Fruit fly (Drosophila melanogaster) whole organism, embryonic: ENCODE measurements around the gene CG34454.
A peak's percentile ranks its signal among the peaks of the same experiment; 100 is the strongest.

Experiments used
- BtbVII ChIP-seq: fragments of 200-800 bp; sonication (Bioruptor generic); optimal IDR thresholded peaks from 3 replicates; lab custom pipeline; 2017; ENCODE audit warnings: missing biosample characterization, mild to moderate bottlenecking, missing genetic modification characterization
- Bteb2 ChIP-seq: fragments of 200-800 bp; sonication (Bioruptor generic); optimal IDR thresholded peaks from 2 replicates; lab custom pipeline; 2016; ENCODE audit warnings: missing biosample characterization, missing genetic modification characterization
- CG10654 ChIP-seq: fragments of 200-800 bp; sonication (Bioruptor generic); optimal IDR thresholded peaks from 2 replicates; lab custom pipeline; 2016; ENCODE audit warnings: missing biosample characterization, missing genetic modification characterization
- CG11456 ChIP-seq: fragments of 200-800 bp; sonication (Bioruptor generic); IDR thresholded peaks from 3 replicates; pipeline ENCODE4 v1.3.6; 2022; ENCODE audit warnings: missing biosample characterization, missing genetic modification characterization
- CG12155 ChIP-seq: fragments of 200-800 bp; sonication (Bioruptor generic); optimal IDR thresholded peaks from 3 replicates; lab custom pipeline; 2016; ENCODE audit warnings: missing biosample characterization, missing genetic modification characterization
- CG13894 ChIP-seq: fragments of 200-800 bp; sonication (Bioruptor generic); optimal IDR thresholded peaks from 3 replicates; lab custom pipeline; 2018; ENCODE audit warnings: missing biosample characterization, mild to moderate bottlenecking, missing genetic modification characterization, moderate library complexity
- CG17361 ChIP-seq: fragments of 200-800 bp; sonication (Bioruptor generic); IDR thresholded peaks from 3 replicates; pipeline ENCODE4 v1.3.6; 2022; ENCODE audit warnings: missing biosample characterization, missing genetic modification characterization
- CG17912 ChIP-seq: fragments of 200-800 bp; sonication (Bioruptor generic); optimal IDR thresholded peaks from 2 replicates; lab custom pipeline; 2018; ENCODE audit warnings: missing biosample characterization, mild to moderate bottlenecking, missing genetic modification characterization
- CG2129 ChIP-seq: fragments of 200-800 bp; sonication (Bioruptor generic); IDR thresholded peaks from 2 replicates; pipeline ENCODE4 v1.3.6; 2022; ENCODE audit warnings: missing biosample characterization, missing genetic modification characterization; ENCODE audit not compliant: partially characterized antibody
- CG2199 ChIP-seq: fragments of 200-800 bp; sonication (Bioruptor generic); IDR thresholded peaks from 3 replicates; pipeline ENCODE4 v1.3.6; 2022; ENCODE audit warnings: missing biosample characterization, missing genetic modification characterization
- CG3847 ChIP-seq: fragments of 200-800 bp; sonication (Bioruptor generic); IDR thresholded peaks from 2 replicates; pipeline ENCODE4 v1.3.6; 2022; ENCODE audit warnings: missing biosample characterization, missing genetic modification characterization
- CG42726 ChIP-seq: fragments of 200-800 bp; sonication (Bioruptor generic); IDR thresholded peaks from 2 replicates; pipeline ENCODE4 v1.3.6; 2022; ENCODE audit warnings: missing biosample characterization, missing genetic modification characterization; ENCODE audit not compliant: partially characterized antibody
- CG43689 ChIP-seq: fragments of 200-800 bp; sonication (Bioruptor generic); IDR thresholded peaks from 2 replicates; pipeline ENCODE4 v1.3.6; 2022; ENCODE audit warnings: missing biosample characterization, missing genetic modification characterization
- CG6791 ChIP-seq: fragments of 200-800 bp; sonication (Bioruptor generic); IDR thresholded peaks from 3 replicates; pipeline ENCODE4 v1.3.6; 2022; ENCODE audit warnings: missing biosample characterization, missing genetic modification characterization; ENCODE audit not compliant: partially characterized antibody
- CG7987 ChIP-seq: fragments of 200-800 bp; sonication (Bioruptor generic); optimal IDR thresholded peaks from 2 replicates; lab custom pipeline; 2018; ENCODE audit warnings: missing biosample characterization, mild to moderate bottlenecking, missing genetic modification characterization, moderate library complexity
- CG8388 ChIP-seq: fragments of 200-800 bp; sonication (Bioruptor generic); optimal IDR thresholded peaks from 2 replicates; lab custom pipeline; 2019; ENCODE audit warnings: missing biosample characterization, mild to moderate bottlenecking, missing genetic modification characterization, moderate library complexity
- CG9797 ChIP-seq: fragments of 200-800 bp; sonication (Bioruptor generic); optimal IDR thresholded peaks from 3 replicates; lab custom pipeline; 2018; ENCODE audit warnings: missing biosample characterization, mild to moderate bottlenecking, missing genetic modification characterization
- Deaf1 ChIP-seq: fragments of 200-800 bp; optimal IDR thresholded peaks from 3 replicates; lab custom pipeline; 2019; ENCODE audit warnings: missing biosample characterization, mild to moderate bottlenecking, missing genetic modification characterization, moderate library complexity
- E2f1 ChIP-seq: fragments of 200-800 bp; sonication (Bioruptor generic); IDR thresholded peaks from 2 replicates; pipeline ENCODE4 v1.3.6; 2022; ENCODE audit warnings: missing biosample characterization, missing genetic modification characterization
- Ets97D ChIP-seq: fragments of 200-800 bp; sonication (Bioruptor generic); optimal IDR thresholded peaks from 3 replicates; lab custom pipeline; 2016; ENCODE audit warnings: missing biosample characterization, missing genetic modification characterization
- Fer2 ChIP-seq: fragments of 200-800 bp; sonication (Bioruptor generic); optimal IDR thresholded peaks from 2 replicates; lab custom pipeline; 2018; ENCODE audit warnings: missing biosample characterization, mild to moderate bottlenecking, missing genetic modification characterization, moderate library complexity
- Six4 ChIP-seq: fragments of 200-800 bp; sonication (Bioruptor generic); optimal IDR thresholded peaks from 2 replicates; lab custom pipeline; 2016; ENCODE audit warnings: missing biosample characterization, missing genetic modification characterization
- Trl ChIP-seq, 3 experiments: fragments of >200 bp in 2 of 3; fragments of 200-800 bp in 1 of 3; sonication (Bioruptor generic) in 1 of 3; optimal IDR thresholded peaks; 2 replicates in 1 of 3; 3 replicates in 2 of 3; lab custom pipeline; 2016 to 2017; ENCODE audit warnings: missing biosample characterization in 1 of 3, missing genetic modification characterization in 1 of 3
- Xrp1 ChIP-seq: fragments of 200-800 bp; sonication (Bioruptor generic); IDR thresholded peaks from 2 replicates; pipeline ENCODE4 v1.3.6; 2022; ENCODE audit warnings: missing biosample characterization, missing genetic modification characterization
- ewg ChIP-seq: fragments of 200-800 bp; sonication (Bioruptor generic); optimal IDR thresholded peaks from 3 replicates; lab custom pipeline; 2017; ENCODE audit warnings: mild to moderate bottlenecking, missing biosample characterization, missing genetic modification reagents, missing genetic modification characterization
- fd64A ChIP-seq: fragments of 200-800 bp; sonication (Bioruptor generic); optimal IDR thresholded peaks from 3 replicates; lab custom pipeline; 2018; ENCODE audit warnings: missing biosample characterization, mild to moderate bottlenecking, missing genetic modification characterization
- gsb ChIP-seq: fragments of 200-800 bp; sonication (Bioruptor generic); IDR thresholded peaks from 2 replicates; pipeline ENCODE4 v1.3.6; 2022; ENCODE audit warnings: missing biosample characterization, missing genetic modification characterization
- hbn ChIP-seq: fragments of 200-800 bp; sonication (Bioruptor generic); IDR thresholded peaks from 2 replicates; pipeline ENCODE4 v1.3.6; 2022; ENCODE audit warnings: missing biosample characterization, missing genetic modification characterization; ENCODE audit not compliant: partially characterized antibody
- hkb ChIP-seq, 2 experiments: fragments of 200-800 bp in 1 of 2; fragments of >200 bp in 1 of 2; sonication (Bioruptor generic) in 1 of 2; IDR thresholded peaks in 1 of 2; optimal IDR thresholded peaks in 1 of 2; 2 replicates each; pipeline versions ENCODE4 v1.3.6 to Lab custom; 2017 to 2022; ENCODE audit warnings: missing biosample characterization in 1 of 2, missing genetic modification characterization in 1 of 2
- kah ChIP-seq: fragments of 200-800 bp; sonication (Bioruptor generic); optimal IDR thresholded peaks from 2 replicates; lab custom pipeline; 2018; ENCODE audit warnings: missing biosample characterization, mild to moderate bottlenecking, missing genetic modification characterization
- lab ChIP-seq: fragments of 200-800 bp; sonication (Bioruptor generic); optimal IDR thresholded peaks from 3 replicates; lab custom pipeline; 2017; ENCODE audit warnings: missing biosample characterization, missing genetic modification characterization, mild to moderate bottlenecking, moderate library complexity, missing genetic modification reagents
- nerfin-1 ChIP-seq: fragments of 200-800 bp; sonication (Bioruptor generic); optimal IDR thresholded peaks from 3 replicates; lab custom pipeline; 2019; ENCODE audit warnings: missing biosample characterization, mild to moderate bottlenecking, missing genetic modification characterization, moderate library complexity
- odd ChIP-seq: fragments of 200-800 bp; sonication (Bioruptor generic); optimal IDR thresholded peaks from 2 replicates; lab custom pipeline; 2017; ENCODE audit warnings: missing biosample characterization, mild to moderate bottlenecking, missing genetic modification characterization
- psq ChIP-seq: fragments of 200-800 bp; sonication (Bioruptor generic); optimal IDR thresholded peaks from 2 replicates; lab custom pipeline; 2017; ENCODE audit warnings: missing biosample characterization, missing genetic modification characterization
- sens ChIP-seq: fragments of 200-800 bp; sonication (Bioruptor generic); peaks from one replicate; lab custom pipeline; 2016; ENCODE audit warnings: missing biosample characterization, missing genetic modification characterization
- unc-4 ChIP-seq: fragments of 200-800 bp; sonication (Bioruptor generic); IDR thresholded peaks from 2 replicates; pipeline ENCODE4 v1.3.6; 2022; ENCODE audit warnings: missing biosample characterization, missing genetic modification characterization; ENCODE audit not compliant: partially characterized antibody
- vfl ChIP-seq: fragments of 200-800 bp; sonication (Bioruptor generic); optimal IDR thresholded peaks from 2 replicates; lab custom pipeline; 2016; ENCODE audit warnings: missing biosample characterization, missing genetic modification characterization
- vvl ChIP-seq: fragments of 200-800 bp; sonication (Bioruptor generic); IDR thresholded peaks from 2 replicates; pipeline ENCODE4 v1.3.6; 2022; ENCODE audit warnings: missing biosample characterization, missing genetic modification characterization
- z ChIP-seq: fragments of 200-800 bp; sonication (Bioruptor generic); IDR thresholded peaks from 3 replicates; pipeline ENCODE4 v1.3.6; 2022; ENCODE audit warnings: missing biosample characterization, missing genetic modification characterization

The CG34454 gene

DNA sequence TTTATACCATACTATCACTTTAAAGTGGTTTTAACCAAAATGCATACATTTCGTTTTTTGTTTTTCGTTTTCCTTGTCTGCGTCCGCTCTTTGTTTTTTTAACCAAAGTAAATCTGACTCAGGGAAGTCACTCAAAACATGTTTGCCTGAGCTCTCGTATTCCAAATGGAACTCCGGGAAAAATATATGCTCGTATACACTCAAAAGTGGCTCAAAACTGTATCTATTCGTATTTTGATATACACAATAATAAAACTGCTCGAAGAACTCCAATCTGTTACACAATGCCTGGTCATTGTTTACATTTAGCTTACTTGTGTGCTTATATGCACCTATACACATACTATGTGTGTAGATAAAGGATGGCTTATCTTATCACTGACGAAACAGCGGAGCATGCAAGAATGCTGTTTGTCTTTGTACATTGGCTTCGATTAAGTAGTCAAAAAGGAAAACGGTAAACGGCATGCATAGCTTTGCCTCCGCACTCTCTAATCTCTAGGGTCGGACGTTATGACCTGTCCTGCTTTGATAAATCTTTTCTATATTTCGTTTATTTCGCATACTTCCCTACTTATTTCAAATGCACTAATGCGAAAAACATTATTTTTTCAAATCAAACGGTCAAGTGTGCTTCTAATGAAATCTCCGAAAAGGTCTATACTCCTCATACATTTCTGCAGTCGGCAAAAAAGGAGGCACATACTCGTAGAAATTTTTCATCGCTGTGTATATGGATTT is 38.8 kb upstream of the CG34454 start, which contains the start of gene miple2 (continued):
- peak; percentile 55 for TF ChIP-seq CG17912 (GFP tag; lab: Kevin White, UChicago)
- TF ChIP-seq CG42726 (GFP tag; lab: Robert Waterston, UW): no peak
- TF ChIP-seq odd (GFP tag; lab: Kevin White, UChicago): peak; percentile 54
- TF ChIP-seq psq: peak; percentile 15
- peak; percentile 60 for TF ChIP-seq Xrp1

dm6 chr3L:267618-268017 is 35.5 kb upstream of the CG34454 start:
- TF ChIP-seq CG2129 (GFP tag; lab: Robert Waterston, UW) (no peak), nerfin-1 (tag; lab: Kevin White, UChicago) (peak; percentile 7), ewg (GFP tag; lab: Kevin White, UChicago) (peak; percentile 37), CG7987 (GFP tag; lab: Kevin White, UChicago) (no peak), z (GFP tag; lab: Robert Waterston, UW) (peak; percentile 65; the same call in 1 of the 3 replicates), CG2199 (GFP tag; lab: Robert Waterston, UW) (0 out of 3 replicates have a peak, but pooled peaks have one; percentile 26), Trl (optimal IDR thresholded peaks at IDR 0.05; lab: Kevin White, UChicago) (peak in 1 of 2 experiments; percentile 44), Trl (GFP tag; optimal IDR thresholded peaks at IDR 0.05; lab: Kevin White, UChicago) (no peak)

DNA sequence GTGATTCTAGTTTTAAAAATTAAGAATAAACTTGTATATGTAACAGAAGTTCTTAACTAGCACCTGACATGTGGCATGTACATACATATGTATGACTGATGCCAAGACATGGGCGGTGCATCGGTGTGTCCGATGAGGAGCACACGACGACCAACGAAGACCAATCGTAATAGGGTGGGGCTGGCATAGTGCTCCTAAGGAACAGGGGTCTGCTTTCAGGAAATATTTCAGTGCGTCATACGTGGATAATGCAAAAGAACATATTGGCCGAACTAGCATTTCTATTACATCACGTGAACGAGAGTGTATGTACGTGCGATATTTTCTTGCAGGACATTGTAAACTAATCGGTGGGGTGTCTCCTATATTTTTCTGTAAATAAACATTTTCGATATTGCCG is 34.9 kb upstream of the CG34454 start, which contains the start of gene miple1:
Gene miple1, plus strand, starts transcription at position 217 of the 400 bp plus-strand sequence.
- TF ChIP-seq Deaf1 (tag; lab: Kevin White, UChicago) (peak; percentile 85), unc-4 (GFP tag; lab: Robert Waterston, UW) (no peak), CG13894 (peak; percentile 29), sens (peak; percentile 61)

- TF ChIP-seq kah (GFP tag; lab: Kevin White, UChicago) (no peak), CG6791 (GFP tag; lab: Robert Waterston, UW) (peak; percentile 13; the same call in 1 of the 3 replicates), vvl (GFP tag; lab: Robert Waterston, UW) (peak; percentile 33; the same call in 1 of the 2 replicates), hbn (GFP tag; lab: Robert Waterston, UW) (no peak)
Measured at dm6 chr3L:265808-266207, 33.7 kb upstream of the CG34454 start, which contains the start of gene CG34263. Gene CG34263, minus strand, starts transcription at chr3L:265908.

dm6 chr3L:264378-265151 is 32.4 kb upstream of the CG34454 start, which contains the start of the genes Tudor-SN and mRpL17:
Gene Tudor-SN, minus strand, starts transcription at chr3L:264380.
Gene mRpL17, plus strand, starts transcription at chr3L:264779.
- peak; percentile 64; the same call in 1 of the 3 replicates for TF ChIP-seq CG11456 (GFP tag; lab: Robert Waterston, UW)
- TF ChIP-seq hkb (optimal IDR thresholded peaks at IDR 0.05; lab: Kevin White, UChicago): no peak
- TF ChIP-seq hkb (GFP tag; IDR thresholded peaks at IDR 0.05; lab: Robert Waterston, UW): no peak
- TF ChIP-seq vfl (GFP tag; lab: Kevin White, UChicago): no peak
- TF ChIP-seq BtbVII (GFP tag; lab: Kevin White, UChicago): peak; percentile 14
- TF ChIP-seq CG9797 (GFP tag; lab: Kevin White, UChicago): peak; percentile 7
- no peak for TF ChIP-seq Bteb2 (GFP tag; lab: Kevin White, UChicago)
- peak; percentile 66; the same call in 2 of the 3 replicates for TF ChIP-seq CG17361 (GFP tag; lab: Robert Waterston, UW)
- TF ChIP-seq Six4 (GFP tag; lab: Kevin White, UChicago): peak; percentile 37
- peak; percentile 52 for TF ChIP-seq CG12155
- no peak for TF ChIP-seq fd64A (GFP tag; lab: Kevin White, UChicago)
- TF ChIP-seq gsb: no peak
- peak; percentile 86 for TF ChIP-seq unc-4 (GFP tag; lab: Robert Waterston, UW)
- TF ChIP-seq CG43689 (GFP tag; lab: Robert Waterston, UW): no peak
- peak; percentile 23 for TF ChIP-seq lab (GFP tag; lab: Kevin White, UChicago)
- TF ChIP-seq CG10654: peak; percentile 15
- no peak for TF ChIP-seq E2f1 (GFP tag; lab: Robert Waterston, UW)
- peak; percentile 9 for TF ChIP-seq CG8388 (GFP tag; lab: Kevin White, UChicago)
- TF ChIP-seq Fer2 (tag; lab: Kevin White, UChicago): no peak
- TF ChIP-seq CG3847 (GFP tag; lab: Robert Waterston, UW): peak; percentile 59
- peak; percentile 42 for TF ChIP-seq Ets97D
